Worm (Caenorhabditis elegans): Measurements from ENCODE around the gene K07F5.22.

Gene K07F5.22

DNA sequence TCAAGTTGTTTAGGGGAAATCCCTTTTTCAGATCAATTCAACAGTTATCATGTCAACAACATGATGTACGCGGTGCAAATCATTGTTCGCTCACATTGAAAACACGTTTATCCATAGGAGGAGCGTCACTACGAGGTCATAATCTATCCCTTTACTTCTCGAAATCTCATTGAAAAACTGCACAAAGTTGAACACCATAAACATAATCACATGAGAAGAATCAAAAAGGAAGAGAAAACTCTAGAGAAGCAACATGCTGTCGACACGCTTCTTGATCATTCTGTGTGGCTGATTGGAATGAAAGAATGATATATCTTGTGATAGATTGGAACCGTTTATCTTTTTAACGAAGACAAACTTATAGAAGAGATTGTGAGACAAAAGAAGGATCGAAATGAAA is 3.0 kb downstream of the K07F5.22 start (continued):
- TF ChIP-seq lin-54 (GFP tag; optimal IDR thresholded peaks at IDR 0.05) (no peak), zfh-2 (GFP tag; conservative IDR thresholded peaks at IDR 0.05) (no peak), F22D6.2 (tag; optimal IDR thresholded peaks at IDR 0.05) (peak; percentile 70), K11D2.4 (GFP tag; IDR thresholded peaks at IDR 0.05) (peak; percentile 75; the same call in 1 of the 2 replicates), efl-1 (GFP tag; optimal IDR thresholded peaks at IDR 0.05) (no peak), tbx-9 (tag; optimal IDR thresholded peaks at IDR 0.05; ENCODE audit: borderline replicate concordance) (no peak)

DNA sequence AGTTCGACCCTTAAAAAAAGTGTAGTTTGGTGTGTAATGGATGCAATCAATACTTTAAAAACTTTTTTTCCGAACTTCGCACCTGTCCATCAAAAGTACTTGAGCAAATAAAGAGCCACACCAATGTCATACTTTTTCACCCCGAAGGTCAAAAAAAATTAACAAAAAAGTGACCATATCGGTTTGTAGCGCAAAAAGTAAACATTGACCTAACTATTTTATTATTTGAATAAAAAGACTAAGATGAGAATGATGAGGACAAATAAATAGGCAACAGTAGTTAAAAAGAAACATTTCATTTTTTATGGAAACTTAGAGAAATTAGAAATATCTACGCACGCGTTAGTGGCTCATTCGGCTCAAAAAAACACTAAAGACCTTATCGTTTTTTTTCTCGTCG is 4.5 kb downstream of the K07F5.22 start:
- TF ChIP-seq egrh-3 (GFP tag; IDR thresholded peaks at IDR 0.05), result no peak
- peak; percentile 38 for TF ChIP-seq pha-4 (tag; optimal IDR thresholded peaks at IDR 0.05)

DNA sequence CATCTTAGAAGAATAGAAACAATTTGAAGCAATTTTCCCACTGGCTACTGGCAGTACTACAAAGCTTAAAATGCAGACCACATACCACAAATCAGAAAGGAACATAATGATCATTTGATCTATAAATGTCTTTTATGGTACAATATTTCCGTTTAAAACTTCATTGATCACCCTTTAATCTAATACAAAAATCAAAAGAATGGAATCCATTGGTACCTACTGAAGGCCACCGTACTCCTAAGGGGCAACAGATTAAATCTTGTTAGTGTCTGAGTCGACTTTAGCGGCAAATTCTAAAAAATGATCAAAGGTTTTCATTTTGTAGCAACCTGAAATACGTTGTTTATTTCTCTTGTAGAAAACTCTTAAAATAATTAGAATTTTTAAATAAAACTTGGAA is 7.3 kb downstream of the K07F5.22 start:
- TF ChIP-seq egrh-3 (GFP tag; IDR thresholded peaks at IDR 0.05) (no peak), ama-1 (optimal IDR thresholded peaks at IDR 0.05) (no peak), ama-1 (GFP tag; optimal IDR thresholded peaks at IDR 0.05) (no peak), bed-1 (GFP tag; IDR thresholded peaks at IDR 0.05) (no peak)

DNA sequence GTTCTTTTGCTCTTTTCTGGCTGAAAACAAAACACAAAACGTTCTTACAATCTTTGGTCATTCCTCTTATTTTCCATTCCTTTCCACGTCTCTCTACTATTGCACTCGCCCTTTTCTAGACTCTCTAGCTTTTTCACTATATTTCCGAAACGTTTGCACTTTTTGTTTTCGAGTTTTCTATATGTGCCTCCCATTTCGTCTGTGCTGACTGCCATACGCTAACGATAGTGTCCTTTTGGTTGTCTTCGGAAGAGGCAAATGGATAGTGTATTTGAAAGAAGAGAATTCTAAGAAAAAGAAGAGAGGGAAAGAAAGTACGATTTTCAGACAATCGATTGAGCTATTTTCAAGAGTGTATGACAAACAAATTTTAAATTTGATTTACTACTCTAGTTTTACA is 7.9 kb downstream of the K07F5.22 start:
- TF ChIP-seq nhr-80 (tag; optimal IDR thresholded peaks at IDR 0.05), result peak; percentile 62
- no peak for TF ChIP-seq F55B11.4 (tag; optimal IDR thresholded peaks at IDR 0.05; ENCODE audit: borderline replicate concordance, insufficient read depth)

DNA sequence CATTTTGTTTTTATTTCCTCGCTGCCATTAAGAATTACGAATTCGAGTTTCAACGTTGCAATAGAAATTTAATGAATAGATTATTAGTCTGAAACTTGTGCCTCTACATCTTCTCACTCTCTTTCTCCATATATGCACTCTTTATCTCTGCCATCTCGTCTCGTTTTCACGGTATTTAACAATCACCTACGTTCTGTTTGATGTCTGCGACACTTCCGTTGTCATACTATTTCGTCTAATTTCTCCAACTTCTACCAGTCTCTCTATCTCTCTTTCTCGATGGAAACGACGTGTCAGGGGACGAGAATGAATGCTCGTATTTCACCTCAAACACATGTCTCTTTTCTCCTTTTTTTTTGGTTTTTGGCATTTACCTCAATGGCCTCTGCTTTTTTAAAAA is 9.0 kb downstream of the K07F5.22 start:
- TF ChIP-seq ZK185.1 (tag; optimal IDR thresholded peaks at IDR 0.05; ENCODE audit: poor library complexity, severe bottlenecking) (peak; percentile 36), F37B4.10 (GFP tag; IDR thresholded peaks at IDR 0.05) (no peak), nhr-120 (GFP tag; IDR thresholded peaks at IDR 0.05) (no peak), lag-1 (GFP tag; IDR thresholded peaks at IDR 0.05) (no peak), cebp-1 (GFP tag; IDR thresholded peaks at IDR 0.05) (no peak), cebp-1 (tag; optimal IDR thresholded peaks at IDR 0.05) (peak; percentile 61), let-607 (tag; optimal IDR thresholded peaks at IDR 0.05) (no peak), mcd-1 (GFP tag; IDR thresholded peaks at IDR 0.05) (0 out of 2 replicates have a peak, but pooled peaks have one; percentile 35), ekl-4 (GFP tag; IDR thresholded peaks at IDR 0.05) (no peak), xnd-1 (tag; optimal IDR thresholded peaks at IDR 0.05) (no peak), ztf-25 (GFP tag; IDR thresholded peaks at IDR 0.05) (no peak), rcor-1 (GFP tag; IDR thresholded peaks at IDR 0.05) (no peak), atf-7 (tag; optimal IDR thresholded peaks at IDR 0.05) (no peak), nhr-80 (tag; optimal IDR thresholded peaks at IDR 0.05) (peak; percentile 53), tbp1 (GFP tag; optimal IDR thresholded peaks at IDR 0.05) (no peak), madf-10 (tag; optimal IDR thresholded peaks at IDR 0.05) (peak; percentile 9), B0336.3 (GFP tag; IDR thresholded peaks at IDR 0.05) (no peak), sptf-2 (GFP tag; optimal IDR thresholded peaks at IDR 0.05) (no peak), D2030.7 (GFP tag; IDR thresholded peaks at IDR 0.05) (no peak), nfyb-1 (GFP tag; IDR thresholded peaks at IDR 0.05) (peak; percentile 22; the same call in 1 of the 2 replicates), hmg-1.2 (GFP tag; IDR thresholded peaks at IDR 0.05) (peak; percentile 80; the same call in 1 of the 2 replicates), hmg-20 (GFP tag; IDR thresholded peaks at IDR 0.05) (no peak), ztf-6 (GFP tag; IDR thresholded peaks at IDR 0.05) (no peak), dox-1 (GFP tag; IDR thresholded peaks at IDR 0.05) (0 out of 2 replicates have a peak, but pooled peaks have one; percentile 21), F49E8.2 (tag; optimal IDR thresholded peaks at IDR 0.05; ENCODE audit: insufficient read depth) (no peak), lin-40 (tag; optimal IDR thresholded peaks at IDR 0.05) (peak; percentile 16), attf-5 (GFP tag; optimal IDR thresholded peaks at IDR 0.05) (peak; percentile 51), ceh-91 (GFP tag; IDR thresholded peaks at IDR 0.05) (no peak), F33H1.4 (GFP tag; IDR thresholded peaks at IDR 0.05) (no peak), madf-3 (GFP tag; IDR thresholded peaks at IDR 0.05) (no peak)
